In genomic region chr2L:15331353-15331752, dm6 we compare ENCODE assay signal across 2 fruit fly cellular contexts.
TF ChIP-seq lines count a peak whose summit lies in the region.

No protein-coding gene starts in this region.

- TF ChIP-seq CTCF in whole organism, embryonic (GFP tag; optimal IDR thresholded peaks at IDR 0.05; lab: Kevin White, UChicago): no peak

TF ChIP-seq in whole organism, embryonic, 481 proteins besides CTCF, POLR2A, EP300 and RAD21 (continues in another document):
- TF ChIP-seq CrebB (tag; optimal IDR thresholded peaks at IDR 0.05; lab: Kevin White, UChicago): no peak
- TF ChIP-seq B-H2 (GFP tag; optimal IDR thresholded peaks at IDR 0.05; lab: Kevin White, UChicago): no peak
- TF ChIP-seq CG7271 (tag; optimal IDR thresholded peaks at IDR 0.05; lab: Kevin White, UChicago): peak; percentile 29
- peak; percentile 10 for TF ChIP-seq dmrt11E (tag; optimal IDR thresholded peaks at IDR 0.05; lab: Kevin White, UChicago)
- TF ChIP-seq CG1602 (GFP tag; optimal IDR thresholded peaks at IDR 0.05; lab: Kevin White, UChicago): no peak
- no peak for TF ChIP-seq Side (GFP tag; optimal IDR thresholded peaks at IDR 0.05; lab: Kevin White, UChicago)
- no peak for TF ChIP-seq Ada2b (GFP tag; IDR thresholded peaks at IDR 0.05; lab: Robert Waterston, UW)
- TF ChIP-seq CG12769 (tag; optimal IDR thresholded peaks at IDR 0.05; lab: Kevin White, UChicago): no peak
- TF ChIP-seq Awh (GFP tag; IDR thresholded peaks at IDR 0.05; lab: Robert Waterston, UW): no peak
- no peak for TF ChIP-seq fd96Cb (tag; optimal IDR thresholded peaks at IDR 0.05; lab: Kevin White, UChicago)
- TF ChIP-seq dmrt99B (tag; optimal IDR thresholded peaks at IDR 0.05; lab: Kevin White, UChicago): no peak
- TF ChIP-seq CG3065 (GFP tag; optimal IDR thresholded peaks at IDR 0.05; lab: Kevin White, UChicago): no peak
- TF ChIP-seq bbx (GFP tag; IDR thresholded peaks at IDR 0.05; lab: Robert Waterston, UW; ENCODE audit: partially characterized antibody): no peak
- peak; percentile 72 for TF ChIP-seq CG15479 (GFP tag; optimal IDR thresholded peaks at IDR 0.05; lab: Kevin White, UChicago)
- TF ChIP-seq CG8765 (GFP tag; IDR thresholded peaks at IDR 0.05; lab: Robert Waterston, UW): no peak
- TF ChIP-seq gcm (GFP tag; optimal IDR thresholded peaks at IDR 0.05; lab: Kevin White, UChicago): no peak
- TF ChIP-seq CG13775 (GFP tag; optimal IDR thresholded peaks at IDR 0.05; lab: Kevin White, UChicago): no peak
- peak in 1 of 3 experiments; percentile 6 for TF ChIP-seq lola (GFP tag; optimal IDR thresholded peaks at IDR 0.05; lab: Kevin White, UChicago)
- no peak for TF ChIP-seq tup (GFP tag; optimal IDR thresholded peaks at IDR 0.05; lab: Kevin White, UChicago)
- no peak for TF ChIP-seq z (GFP tag; IDR thresholded peaks at IDR 0.05; lab: Robert Waterston, UW)
- no peak for TF ChIP-seq sqz (GFP tag; optimal IDR thresholded peaks at IDR 0.05; lab: Kevin White, UChicago)
- TF ChIP-seq HLH3B (GFP tag; IDR thresholded peaks at IDR 0.05; lab: Robert Waterston, UW): no peak
- peak; percentile 13 for TF ChIP-seq Neu2 (GFP tag; optimal IDR thresholded peaks at IDR 0.05; lab: Kevin White, UChicago; ENCODE audit: borderline replicate concordance)
- TF ChIP-seq bsh (GFP tag; optimal IDR thresholded peaks at IDR 0.05; lab: Kevin White, UChicago): no peak
- no peak for TF ChIP-seq trem (tag; optimal IDR thresholded peaks at IDR 0.05; lab: Kevin White, UChicago)
- no peak for TF ChIP-seq her (GFP tag; optimal IDR thresholded peaks at IDR 0.05; lab: Kevin White, UChicago)
- no peak for TF ChIP-seq CG11398 (GFP tag; optimal IDR thresholded peaks at IDR 0.05; lab: Kevin White, UChicago)
- TF ChIP-seq CG9727 (GFP tag; optimal IDR thresholded peaks at IDR 0.05; lab: Kevin White, UChicago): peak; percentile 10
- TF ChIP-seq Dfd (GFP tag; optimal IDR thresholded peaks at IDR 0.05; lab: Kevin White, UChicago): no peak
- TF ChIP-seq sc (optimal IDR thresholded peaks at IDR 0.05; lab: Kevin White, UChicago): no peak
- no peak for TF ChIP-seq sc (GFP tag; optimal IDR thresholded peaks at IDR 0.05; lab: Kevin White, UChicago)
- no peak for TF ChIP-seq Nf-YC (tag; optimal IDR thresholded peaks at IDR 0.05; lab: Kevin White, UChicago)
- no peak for TF ChIP-seq knrl (GFP tag; IDR thresholded peaks at IDR 0.05; lab: Robert Waterston, UW; ENCODE audit: partially characterized antibody)
- TF ChIP-seq CkIIα-i1 (GFP tag; IDR thresholded peaks at IDR 0.05; lab: Robert Waterston, UW): no peak
- no peak for TF ChIP-seq vfl (GFP tag; optimal IDR thresholded peaks at IDR 0.05; lab: Kevin White, UChicago)
- TF ChIP-seq zen (tag; optimal IDR thresholded peaks at IDR 0.05; lab: Kevin White, UChicago): peak; percentile 92
- no peak for TF ChIP-seq Rx (GFP tag; IDR thresholded peaks at IDR 0.05; lab: Robert Waterston, UW)
- TF ChIP-seq Sry-δ (GFP tag; optimal IDR thresholded peaks at IDR 0.05; lab: Kevin White, UChicago): no peak
- TF ChIP-seq ase (GFP tag; IDR thresholded peaks at IDR 0.05; lab: Robert Waterston, UW): no peak
- no peak for TF ChIP-seq Stat92E (GFP tag; optimal IDR thresholded peaks at IDR 0.05; lab: Kevin White, UChicago)
- TF ChIP-seq ranshi (GFP tag; IDR thresholded peaks at IDR 0.05; lab: Robert Waterston, UW): no peak
- TF ChIP-seq phol (tag; optimal IDR thresholded peaks at IDR 0.05; lab: Kevin White, UChicago): peak; percentile 1
- peak; percentile 14 for TF ChIP-seq Elba2 (GFP tag; optimal IDR thresholded peaks at IDR 0.05; lab: Kevin White, UChicago)
- no peak for TF ChIP-seq slp2 (GFP tag; optimal IDR thresholded peaks at IDR 0.05; lab: Kevin White, UChicago)
- no peak for TF ChIP-seq jumu (GFP tag; optimal IDR thresholded peaks at IDR 0.05; lab: Kevin White, UChicago)
- no peak for TF ChIP-seq sd (tag; optimal IDR thresholded peaks at IDR 0.05; lab: Kevin White, UChicago)
- TF ChIP-seq aop (GFP tag; IDR thresholded peaks at IDR 0.05; lab: Robert Waterston, UW): no peak
- no peak for TF ChIP-seq NfI (GFP tag; optimal IDR thresholded peaks at IDR 0.05; lab: Kevin White, UChicago)

TF ChIP-seq in whole organism, prepupa, 60 proteins besides CTCF, POLR2A, EP300 and RAD21:
- TF ChIP-seq achi (GFP tag; optimal IDR thresholded peaks at IDR 0.05; lab: Kevin White, UChicago) (no peak), svp (GFP tag; lab: Kevin White, UChicago) (peak; percentile 26)
